Worm (Caenorhabditis elegans): ENCODE data around the gene C35C5.10.

C35C5.10 gene

ce11 chrX:11534443-11534842 lies 21.6 kb upstream of the C35C5.10 start:
- TF ChIP-seq hlh-30 (tag; optimal IDR thresholded peaks at IDR 0.05; ENCODE audit: insufficient read depth) (peak; percentile 12), mes-2 (tag; optimal IDR thresholded peaks at IDR 0.05; ENCODE audit: poor library complexity, severe bottlenecking) (no peak), skn-1 (tag; optimal IDR thresholded peaks at IDR 0.05) (no peak), ceh-82 (tag; optimal IDR thresholded peaks at IDR 0.05) (no peak), nhr-11 (tag; optimal IDR thresholded peaks at IDR 0.05) (no peak), mxl-3 (GFP tag; optimal IDR thresholded peaks at IDR 0.05) (peak; percentile 15), daf-19 (GFP tag; conservative IDR thresholded peaks at IDR 0.05) (no peak), mdt-29 (GFP tag; IDR thresholded peaks at IDR 0.05) (no peak), nhr-28 (tag; optimal IDR thresholded peaks at IDR 0.05) (peak; percentile 28), dmd-6 (GFP tag; IDR thresholded peaks at IDR 0.05) (0 out of 2 replicates have a peak, but pooled peaks have one; percentile 11), lin-15B (tag; optimal IDR thresholded peaks at IDR 0.05) (no peak), snpc-1.2 (GFP tag; IDR thresholded peaks at IDR 0.05) (no peak), arid-1 (GFP tag; conservative IDR thresholded peaks at IDR 0.05) (no peak), ctbp-1 (GFP tag; IDR thresholded peaks at IDR 0.05) (no peak), nhr-25 (tag; optimal IDR thresholded peaks at IDR 0.05; ENCODE audit: borderline replicate concordance, insufficient read depth) (no peak), lin-13 (GFP tag; optimal IDR thresholded peaks at IDR 0.05) (no peak), ZK337.2 (GFP tag; IDR thresholded peaks at IDR 0.05) (no peak)

ce11 chrX:11536408-11536807 lies 19.6 kb upstream of the C35C5.10 start, which contains the start of gene C35C5.9:
Gene C35C5.9, plus strand, starts transcription at chrX:11536568.
- TF ChIP-seq lin-38 (GFP tag; IDR thresholded peaks at IDR 0.05) (no peak), ama-1 (optimal IDR thresholded peaks at IDR 0.05) (no peak), hlh-30 (tag; optimal IDR thresholded peaks at IDR 0.05; ENCODE audit: insufficient read depth) (peak; percentile 67), ces-1 (GFP tag; optimal IDR thresholded peaks at IDR 0.05) (no peak), dmd-9 (GFP tag; IDR thresholded peaks at IDR 0.05) (no peak), nhr-10 (tag; optimal IDR thresholded peaks at IDR 0.05) (no peak), lin-13 (GFP tag; optimal IDR thresholded peaks at IDR 0.05) (no peak), pha-4 (GFP tag; IDR thresholded peaks at IDR 0.05) (no peak), pha-4 (tag; optimal IDR thresholded peaks at IDR 0.05) (no peak), attf-4 (tag; optimal IDR thresholded peaks at IDR 0.05) (no peak), mdl-1 (tag; optimal IDR thresholded peaks at IDR 0.05) (peak in 1 of 2 experiments; percentile 50), rbr-2 (tag; optimal IDR thresholded peaks at IDR 0.05) (no peak), dmd-6 (GFP tag; IDR thresholded peaks at IDR 0.05) (0 out of 2 replicates have a peak, but pooled peaks have one; percentile 13), ceh-20 (GFP tag; IDR thresholded peaks at IDR 0.05) (no peak), lin-29 (GFP tag; IDR thresholded peaks at IDR 0.05) (no peak), fos-1 (tag; optimal IDR thresholded peaks at IDR 0.05) (no peak), unc-130 (GFP tag; optimal IDR thresholded peaks at IDR 0.05) (no peak), nhr-28 (tag; optimal IDR thresholded peaks at IDR 0.05) (no peak), nhr-42 (GFP tag; IDR thresholded peaks at IDR 0.05) (no peak), dpl-1 (GFP tag; optimal IDR thresholded peaks at IDR 0.05) (no peak), mxl-3 (GFP tag; optimal IDR thresholded peaks at IDR 0.05) (no peak)

ce11 chrX:11537240-11537764 lies 18.7 kb upstream of the C35C5.10 start, which contains the start of gene gcp-2.2:
Gene gcp-2.2, plus strand, starts transcription at chrX:11537714.
- TF ChIP-seq mep-1 (tag; optimal IDR thresholded peaks at IDR 0.05) (no peak), ama-1 (optimal IDR thresholded peaks at IDR 0.05) (no peak), nhr-25 (tag; optimal IDR thresholded peaks at IDR 0.05; ENCODE audit: borderline replicate concordance, insufficient read depth) (no peak), Y105C5A.15 (GFP tag; IDR thresholded peaks at IDR 0.05) (no peak), ctbp-1 (GFP tag; IDR thresholded peaks at IDR 0.05) (no peak), mxl-2 (GFP tag; conservative IDR thresholded peaks at IDR 0.05) (no peak), fkh-10 (GFP tag; optimal IDR thresholded peaks at IDR 0.05) (no peak), mdl-1 (tag; optimal IDR thresholded peaks at IDR 0.05) (no peak), D1046.2 (GFP tag; IDR thresholded peaks at IDR 0.05) (no peak), hlh-30 (tag; optimal IDR thresholded peaks at IDR 0.05; ENCODE audit: insufficient read depth) (no peak), lin-13 (GFP tag; optimal IDR thresholded peaks at IDR 0.05) (no peak), lim-7 (GFP tag; IDR thresholded peaks at IDR 0.05) (no peak), php-3 (GFP tag; IDR thresholded peaks at IDR 0.05) (no peak), mdt-29 (GFP tag; IDR thresholded peaks at IDR 0.05) (no peak), zag-1 (tag; optimal IDR thresholded peaks at IDR 0.05) (no peak), unc-39 (tag; optimal IDR thresholded peaks at IDR 0.05) (no peak), F37D6.2 (tag; optimal IDR thresholded peaks at IDR 0.05) (no peak), nhr-28 (tag; optimal IDR thresholded peaks at IDR 0.05) (no peak), daf-8 (GFP tag; IDR thresholded peaks at IDR 0.05) (no peak), lin-38 (GFP tag; IDR thresholded peaks at IDR 0.05) (no peak)
